Fruit fly (Drosophila melanogaster): ENCODE measurements around the gene CG43679.

dm6 chr3L:15006825-15007224, 44.4 kb downstream of the CG43679 start:
- no peak for TF ChIP-seq pad (GFP tag; optimal IDR thresholded peaks at IDR 0.05)
- no peak for TF ChIP-seq CG7101 (tag; optimal IDR thresholded peaks at IDR 0.05)
- TF ChIP-seq CG1620 (GFP tag; optimal IDR thresholded peaks at IDR 0.05), result no peak
- TF ChIP-seq CG12768 (GFP tag; optimal IDR thresholded peaks at IDR 0.05), result no peak
- no peak for TF ChIP-seq kay (GFP tag; ENCODE audit: borderline replicate concordance)
- no peak for TF ChIP-seq CG33017 (tag; optimal IDR thresholded peaks at IDR 0.05)
- TF ChIP-seq CG11617 (GFP tag; optimal IDR thresholded peaks at IDR 0.05), result no peak
- no peak for TF ChIP-seq Hr96 (GFP tag; optimal IDR thresholded peaks at IDR 0.05)
- TF ChIP-seq bab1 (GFP tag; optimal IDR thresholded peaks at IDR 0.05), result no peak
- TF ChIP-seq CG14711 (tag; optimal IDR thresholded peaks at IDR 0.05), result no peak
- TF ChIP-seq CG5204 (GFP tag; optimal IDR thresholded peaks at IDR 0.05), result no peak
- TF ChIP-seq toe (GFP tag; optimal IDR thresholded peaks at IDR 0.05), result no peak

All from whole organism, adult.